Worm (Caenorhabditis elegans): ENCODE measurements around the gene sqv-3.

- TF ChIP-seq mep-1 (tag; optimal IDR thresholded peaks at IDR 0.05) (no peak), pha-4 (tag; optimal IDR thresholded peaks at IDR 0.05) (no peak), unc-62 (GFP tag; optimal IDR thresholded peaks at IDR 0.05) (no peak), snpc-4 (tag; optimal IDR thresholded peaks at IDR 0.05) (no peak), elt-3 (tag; optimal IDR thresholded peaks at IDR 0.05) (no peak), nhr-12 (tag; optimal IDR thresholded peaks at IDR 0.05) (no peak), blmp-1 (tag; optimal IDR thresholded peaks at IDR 0.05) (no peak)
These were observed 2.4 kb upstream of the sqv-3 start, which contains the start of gene R10E11.6 for ce11 chrIII:9782483-9783081.

Measured in whole organism, mixed stage, embryonic.